Worm (Caenorhabditis elegans) whole organism, L4/young adult: Measurements from ENCODE around the gene nas-11.

Experiments used
- W03F9.2 ChIP-seq: fragments of 150-350 bp; optimal IDR thresholded peaks from 2 replicates; lab custom pipeline; 2014; ENCODE audit warnings: missing biosample characterization, missing genetic modification characterization
- him-1 ChIP-seq: sonication (generic microtip); optimal IDR thresholded peaks from 2 replicates; lab custom pipeline; 2016; ENCODE audit warnings: missing genotype, missing genetic modification reagents, missing genetic modification characterization, missing compliant biosample characterization

DNA sequence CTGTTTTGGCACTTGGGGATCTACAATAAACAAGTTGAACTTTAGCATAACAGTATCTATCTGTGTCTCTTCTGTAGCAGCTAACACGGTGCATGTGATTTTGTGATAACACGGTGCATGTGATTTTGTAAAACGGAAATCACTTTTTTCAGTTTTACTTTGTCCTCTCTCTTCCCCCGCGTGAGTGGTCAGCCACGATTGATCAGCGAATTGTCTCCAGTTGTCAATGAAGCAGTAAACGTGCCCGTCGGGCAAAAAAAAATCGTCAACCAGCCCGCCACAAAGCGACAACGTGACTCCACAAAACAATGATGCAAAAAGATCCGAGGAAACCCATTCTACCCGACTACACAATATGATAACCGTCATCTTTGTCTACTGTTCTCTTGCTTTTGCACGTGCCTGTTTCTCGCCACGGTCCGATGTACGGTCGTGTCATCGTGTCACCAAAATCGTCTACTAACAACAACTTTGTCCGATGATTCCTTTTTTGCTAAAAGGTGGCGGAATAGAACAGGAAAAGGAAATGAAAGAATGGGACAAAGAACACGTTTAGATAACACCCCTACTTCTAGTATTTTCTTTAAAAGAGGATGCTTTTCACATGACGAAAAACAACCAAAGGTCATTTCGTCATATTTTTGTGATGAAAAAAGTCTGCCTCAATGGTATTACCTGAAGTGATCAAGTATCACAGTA, 35.9 kb downstream of the nas-11 start:
- no peak for TF ChIP-seq him-1 (tag; lab: Kevin White, UChicago)
- TF ChIP-seq W03F9.2 (tag; lab: Kevin White, UChicago) = no peak
